Fruit fly (Drosophila melanogaster) whole organism, embryonic: ENCODE measurements around the gene CG6733.

ENCODE experiments used
- Atf3 ChIP-seq: fragments of 200-800 bp; sonication (Bioruptor generic); optimal IDR thresholded peaks from 3 replicates; lab custom pipeline; 2016; ENCODE audit warnings: missing biosample characterization, missing genetic modification characterization
- BEAF-32 ChIP-seq: fragments of 200-800 bp; sonication (Bioruptor generic); optimal IDR thresholded peaks from 3 replicates; lab custom pipeline; 2017; ENCODE audit warnings: missing biosample characterization, missing genetic modification characterization, mild to moderate bottlenecking, moderate library complexity, missing genetic modification reagents
- Blimp-1 ChIP-seq: fragments of 200-800 bp; sonication (Bioruptor generic); optimal IDR thresholded peaks from 3 replicates; lab custom pipeline; 2018; ENCODE audit warnings: missing biosample characterization, missing genetic modification characterization, mild to moderate bottlenecking, moderate library complexity, missing genetic modification reagents
- Bteb2 ChIP-seq: fragments of 200-800 bp; sonication (Bioruptor generic); optimal IDR thresholded peaks from 2 replicates; lab custom pipeline; 2016; ENCODE audit warnings: missing biosample characterization, missing genetic modification characterization
- CG10274 ChIP-seq: fragments of 200-800 bp; sonication (Bioruptor generic); optimal IDR thresholded peaks from 3 replicates; lab custom pipeline; 2017; ENCODE audit warnings: missing biosample characterization, mild to moderate bottlenecking, missing genetic modification characterization
- CG10366 ChIP-seq: fragments of 200-800 bp; sonication (Bioruptor generic); IDR thresholded peaks from 2 replicates; pipeline ENCODE4 v1.3.6; 2022; ENCODE audit warnings: missing biosample characterization, missing genetic modification characterization
- CG10431 ChIP-seq: fragments of 200-800 bp; sonication (Bioruptor generic); optimal IDR thresholded peaks from 3 replicates; lab custom pipeline; 2018; ENCODE audit warnings: missing biosample characterization, mild to moderate bottlenecking, missing genetic modification characterization
- CG11085 ChIP-seq: fragments of 200-800 bp; sonication (Bioruptor generic); IDR thresholded peaks from 2 replicates; pipeline ENCODE4 v1.3.6; 2022; ENCODE audit warnings: missing biosample characterization, missing genetic modification characterization
- CG11504 ChIP-seq: fragments of 200-800 bp; sonication (Bioruptor generic); optimal IDR thresholded peaks from 3 replicates; lab custom pipeline; 2019; ENCODE audit warnings: missing biosample characterization, mild to moderate bottlenecking, missing genetic modification characterization, moderate library complexity
- CG13123 ChIP-seq: fragments of 200-800 bp; sonication (Bioruptor generic); optimal IDR thresholded peaks from 2 replicates; lab custom pipeline; 2016; ENCODE audit warnings: missing biosample characterization, missing genetic modification characterization
- CG15514 ChIP-seq: fragments of 200-800 bp; sonication (Bioruptor generic); optimal IDR thresholded peaks from 3 replicates; lab custom pipeline; 2017; ENCODE audit warnings: missing biosample characterization, missing genetic modification characterization, mild to moderate bottlenecking, moderate library complexity, missing genetic modification reagents
- CG1832 ChIP-seq: fragments of 200-800 bp; sonication (Bioruptor generic); optimal IDR thresholded peaks from 2 replicates; lab custom pipeline; 2017; ENCODE audit warnings: missing biosample characterization, mild to moderate bottlenecking, missing genetic modification characterization, inconsistent platforms
- CG2120 ChIP-seq: fragments of 200-800 bp; sonication (Bioruptor generic); optimal IDR thresholded peaks from 3 replicates; lab custom pipeline; 2016; ENCODE audit warnings: missing biosample characterization, missing genetic modification characterization
- CG2129 ChIP-seq: fragments of 200-800 bp; sonication (Bioruptor generic); IDR thresholded peaks from 2 replicates; pipeline ENCODE4 v1.3.6; 2022; ENCODE audit warnings: missing biosample characterization, missing genetic modification characterization; ENCODE audit not compliant: partially characterized antibody
- CG32532 ChIP-seq: fragments of 200-800 bp; sonication (Bioruptor generic); IDR thresholded peaks from 2 replicates; pipeline ENCODE4 v1.3.6; 2022; ENCODE audit warnings: missing biosample characterization, missing genetic modification characterization
- CG32772 ChIP-seq: fragments of 200-800 bp; sonication (Bioruptor generic); IDR thresholded peaks from 2 replicates; pipeline ENCODE4 v1.3.6; 2022; ENCODE audit warnings: missing biosample characterization, missing genetic modification characterization
- CG34376 ChIP-seq: fragments of 200-800 bp; sonication (Bioruptor generic); optimal IDR thresholded peaks from 2 replicates; lab custom pipeline; 2018; ENCODE audit warnings: missing biosample characterization, mild to moderate bottlenecking, missing genetic modification characterization
- CG34422 ChIP-seq: fragments of 200-800 bp; sonication (Bioruptor generic); IDR thresholded peaks from 3 replicates; pipeline ENCODE4 v1.3.6; 2022; ENCODE audit warnings: missing biosample characterization, missing genetic modification characterization
- CG4707 ChIP-seq: fragments of 200-800 bp; sonication (Bioruptor generic); optimal IDR thresholded peaks from 2 replicates; lab custom pipeline; 2018; ENCODE audit warnings: missing biosample characterization, mild to moderate bottlenecking, missing genetic modification characterization, moderate library complexity
- CG6654 ChIP-seq: fragments of 200-800 bp; sonication (Bioruptor generic); optimal IDR thresholded peaks from 2 replicates; lab custom pipeline; 2017; ENCODE audit warnings: missing biosample characterization, mild to moderate bottlenecking, missing genetic modification characterization
- CG6813 ChIP-seq: fragments of 200-800 bp; sonication (Bioruptor generic); optimal IDR thresholded peaks from 2 replicates; lab custom pipeline; 2017; ENCODE audit warnings: missing biosample characterization, missing genetic modification characterization, mild to moderate bottlenecking, moderate library complexity, missing genetic modification reagents
- CG7839 ChIP-seq: fragments of 200-800 bp; sonication (Bioruptor generic); optimal IDR thresholded peaks from 3 replicates; lab custom pipeline; 2018; ENCODE audit warnings: missing biosample characterization, mild to moderate bottlenecking, missing genetic modification characterization, moderate library complexity
- CG8290 ChIP-seq, 3 experiments: fragments of 200-800 bp; sonication (Bioruptor generic); optimal IDR thresholded peaks; 2 replicates each; lab custom pipeline; 2016 to 2019; ENCODE audit warnings: missing biosample characterization in 3 of 3, missing genetic modification characterization in 3 of 3, mild to moderate bottlenecking in 2 of 3, moderate library complexity in 1 of 3
- Deaf1 ChIP-seq: fragments of 200-800 bp; optimal IDR thresholded peaks from 3 replicates; lab custom pipeline; 2019; ENCODE audit warnings: missing biosample characterization, mild to moderate bottlenecking, missing genetic modification characterization, moderate library complexity
- Doc2 ChIP-seq: fragments of 200-800 bp; sonication (Bioruptor generic); IDR thresholded peaks from 2 replicates; pipeline ENCODE4 v1.3.6; 2022; ENCODE audit warnings: missing biosample characterization, missing genetic modification characterization
- E2f2 ChIP-seq: fragments of 200-800 bp; sonication (Bioruptor generic); IDR thresholded peaks from 2 replicates; pipeline ENCODE4 v1.3.6; 2022; ENCODE audit warnings: missing biosample characterization, missing genetic modification characterization
- Ets65A ChIP-seq: fragments of 200-800 bp; sonication (Bioruptor generic); peaks from one replicate; lab custom pipeline; 2016; ENCODE audit warnings: missing biosample characterization, missing genetic modification characterization
- HLHmδ ChIP-seq: fragments of 200-800 bp; sonication (Bioruptor generic); optimal IDR thresholded peaks from 2 replicates; lab custom pipeline; 2018; ENCODE audit warnings: missing biosample characterization, mild to moderate bottlenecking, missing genetic modification characterization, moderate library complexity
- Lpt ChIP-seq: fragments of >200 bp; optimal IDR thresholded peaks from 2 replicates; lab custom pipeline; 2018; ENCODE audit warnings: missing biosample characterization, missing genetic modification characterization
- MTF-1 ChIP-seq: fragments of 200-800 bp; sonication (Bioruptor generic); optimal IDR thresholded peaks from 2 replicates; lab custom pipeline; 2018; ENCODE audit warnings: missing biosample characterization, mild to moderate bottlenecking, missing genetic modification characterization, borderline replicate concordance
- Meics ChIP-seq: fragments of 200-800 bp; sonication (Bioruptor generic); optimal IDR thresholded peaks from 2 replicates; lab custom pipeline; 2017; ENCODE audit warnings: missing biosample characterization, mild to moderate bottlenecking, missing genetic modification characterization
- Sry-β ChIP-seq: fragments of 200-800 bp; sonication (Bioruptor generic); optimal IDR thresholded peaks from 2 replicates; lab custom pipeline; 2018; ENCODE audit warnings: missing biosample characterization, mild to moderate bottlenecking, missing genetic modification characterization, moderate library complexity
- chinmo ChIP-seq: fragments of 200-800 bp; sonication (Bioruptor generic); IDR thresholded peaks from 4 replicates; pipeline ENCODE4 v1.3.6; 2022; ENCODE audit warnings: missing biosample characterization, missing genetic modification characterization; ENCODE audit not compliant: partially characterized antibody
- crol ChIP-seq: fragments of 200-800 bp; sonication (Bioruptor generic); IDR thresholded peaks from 2 replicates; pipeline ENCODE4 v1.3.6; 2022; ENCODE audit warnings: missing biosample characterization, missing genetic modification characterization
- exex ChIP-seq: fragments of 200-800 bp; sonication (Bioruptor generic); optimal IDR thresholded peaks from 4 replicates; lab custom pipeline; 2018; ENCODE audit warnings: missing biosample characterization, mild to moderate bottlenecking, missing genetic modification characterization, moderate library complexity
- gem ChIP-seq: fragments of 200-800 bp; sonication (Bioruptor generic); optimal IDR thresholded peaks from 2 replicates; lab custom pipeline; 2019; ENCODE audit warnings: missing biosample characterization, mild to moderate bottlenecking, missing genetic modification characterization, moderate library complexity
- grn ChIP-seq: fragments of 200-800 bp; sonication (Bioruptor generic); optimal IDR thresholded peaks from 3 replicates; lab custom pipeline; 2017; ENCODE audit warnings: missing biosample characterization, missing genetic modification characterization
- nerfin-2 ChIP-seq: fragments of 200-800 bp; sonication (Bioruptor generic); IDR thresholded peaks from 2 replicates; pipeline ENCODE4 v1.3.6; 2022; ENCODE audit warnings: missing biosample characterization, missing genetic modification characterization; ENCODE audit not compliant: partially characterized antibody
- ranshi ChIP-seq: fragments of 200-800 bp; sonication (Bioruptor generic); IDR thresholded peaks from 2 replicates; pipeline ENCODE4 v1.3.6; 2022; ENCODE audit warnings: missing biosample characterization, missing genetic modification characterization
- slbo ChIP-seq: fragments of 200-800 bp; sonication (Bioruptor generic); IDR thresholded peaks from 2 replicates; pipeline ENCODE4 v1.3.6; 2022; ENCODE audit warnings: missing biosample characterization, missing genetic modification characterization
- sug ChIP-seq: fragments of 200-800 bp; optimal IDR thresholded peaks from 2 replicates; lab custom pipeline; 2019; ENCODE audit warnings: missing biosample characterization, mild to moderate bottlenecking, missing genetic modification characterization, moderate library complexity
- tap ChIP-seq: fragments of 200-800 bp; optimal IDR thresholded peaks from 3 replicates; lab custom pipeline; 2019; ENCODE audit warnings: missing biosample characterization, mild to moderate bottlenecking, missing genetic modification characterization, moderate library complexity
- vnd ChIP-seq: fragments of 200-800 bp; sonication (Bioruptor generic); IDR thresholded peaks from 3 replicates; pipeline ENCODE4 v1.3.6; 2022; ENCODE audit warnings: missing biosample characterization, missing genetic modification characterization; ENCODE audit not compliant: partially characterized antibody
- wor ChIP-seq: fragments of 200-800 bp; sonication (Bioruptor generic); IDR thresholded peaks from 2 replicates; pipeline ENCODE4 v1.3.6; 2022; ENCODE audit warnings: missing biosample characterization, missing genetic modification characterization

The CG6733 gene

DNA sequence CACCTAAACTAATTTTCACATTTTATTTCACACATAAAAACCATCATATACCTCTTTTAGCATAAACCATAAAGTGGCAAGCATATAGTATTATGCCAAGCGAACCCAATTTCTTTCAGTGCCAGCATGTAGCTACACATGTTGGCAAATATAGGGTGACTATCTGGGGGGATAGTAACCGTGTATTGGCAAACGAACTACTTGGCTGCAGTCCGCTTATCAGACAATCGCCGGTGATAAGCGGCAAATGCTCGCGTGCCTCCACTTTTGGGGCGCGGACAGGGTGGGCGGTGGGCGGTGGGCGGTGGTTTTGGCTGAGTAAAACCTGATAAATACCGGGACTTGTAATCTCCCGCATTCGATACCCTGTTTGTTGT lies 42.1 kb downstream of the CG6733 start (continued):
- TF ChIP-seq nerfin-2 (no peak), chinmo (peak; percentile 56; the same call in 1 of the 4 replicates), CG6654 (no peak), CG13123 (no peak), CG11504 (peak; percentile 54), wor (GFP tag; lab: Robert Waterston, UW) (no peak), HLHmδ (GFP tag; lab: Kevin White, UChicago) (no peak), Bteb2 (GFP tag; lab: Kevin White, UChicago) (no peak), Blimp-1 (no peak), CG11085 (no peak), CG32532 (GFP tag; lab: Robert Waterston, UW) (0 out of 2 replicates have a peak, but pooled peaks have one; percentile 8), Sry-β (GFP tag; lab: Kevin White, UChicago) (no peak), slbo (GFP tag; lab: Robert Waterston, UW) (peak; percentile 41; the same call in 1 of the 2 replicates), gem (peak; percentile 19), CG32772 (GFP tag; lab: Robert Waterston, UW) (0 out of 2 replicates have a peak, but pooled peaks have one; percentile 10), CG6813 (peak; percentile 20), tap (no peak), CG10431 (GFP tag; lab: Kevin White, UChicago) (no peak), CG7839 (tag; lab: Kevin White, UChicago) (no peak), CG10366 (peak; percentile 38; the same call in 1 of the 2 replicates), vnd (no peak), E2f2 (GFP tag; lab: Robert Waterston, UW) (0 out of 2 replicates have a peak, but pooled peaks have one; percentile 12), CG8290 (GFP tag; optimal IDR thresholded peaks at IDR 0.05; lab: Kevin White, UChicago) (no peak), CG8290 (tag; optimal IDR thresholded peaks at IDR 0.05; lab: Kevin White, UChicago) (peak in 1 of 2 experiments; percentile 31), Ets65A (peak; percentile 35), Atf3 (GFP tag; lab: Kevin White, UChicago) (no peak), CG2120 (peak; percentile 50), Lpt (GFP tag; lab: Kevin White, UChicago) (no peak), CG4707 (no peak), CG1832 (GFP tag; lab: Kevin White, UChicago) (no peak), ranshi (GFP tag; lab: Robert Waterston, UW) (peak; percentile 37; the same call in 1 of the 2 replicates), CG34422 (GFP tag; lab: Robert Waterston, UW) (0 out of 3 replicates have a peak, but pooled peaks have one; percentile 33), Meics (GFP tag; lab: Kevin White, UChicago) (peak; percentile 26), CG15514 (GFP tag; lab: Kevin White, UChicago) (no peak), crol (GFP tag; lab: Robert Waterston, UW) (peak; percentile 76)

DNA sequence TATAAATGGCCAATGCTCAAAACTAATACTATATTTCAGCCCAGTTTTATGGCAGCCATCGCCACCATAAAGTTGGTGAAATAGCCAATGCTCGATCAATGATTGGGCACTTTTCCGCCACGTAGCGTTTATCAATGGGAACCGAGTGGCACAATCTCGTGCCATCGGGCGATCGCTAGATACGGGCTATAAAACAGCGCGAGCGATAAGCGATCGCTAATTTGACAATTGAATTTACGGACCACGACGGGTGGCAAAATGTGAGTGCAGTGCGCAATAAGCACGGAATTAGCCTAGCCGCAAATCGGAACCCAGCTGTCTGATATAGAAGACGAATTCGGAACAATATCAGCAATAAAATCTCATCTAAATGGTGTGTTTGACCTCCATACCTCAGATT lies 42.8 kb downstream of the CG6733 start:
- TF ChIP-seq exex (tag; lab: Kevin White, UChicago) (peak; percentile 90), Deaf1 (peak; percentile 3), BEAF-32 (GFP tag; lab: Kevin White, UChicago) (no peak), sug (peak; percentile 83), MTF-1 (GFP tag; lab: Kevin White, UChicago) (peak; percentile 14), CG10274 (GFP tag; lab: Kevin White, UChicago) (no peak), grn (GFP tag; lab: Kevin White, UChicago) (peak; percentile 85), Doc2 (no peak), CG2129 (no peak), CG34376 (GFP tag; lab: Kevin White, UChicago) (peak; percentile 41)
